Worm (Caenorhabditis elegans): Measurements from ENCODE around the gene lipl-1.

Gene lipl-1

DNA sequence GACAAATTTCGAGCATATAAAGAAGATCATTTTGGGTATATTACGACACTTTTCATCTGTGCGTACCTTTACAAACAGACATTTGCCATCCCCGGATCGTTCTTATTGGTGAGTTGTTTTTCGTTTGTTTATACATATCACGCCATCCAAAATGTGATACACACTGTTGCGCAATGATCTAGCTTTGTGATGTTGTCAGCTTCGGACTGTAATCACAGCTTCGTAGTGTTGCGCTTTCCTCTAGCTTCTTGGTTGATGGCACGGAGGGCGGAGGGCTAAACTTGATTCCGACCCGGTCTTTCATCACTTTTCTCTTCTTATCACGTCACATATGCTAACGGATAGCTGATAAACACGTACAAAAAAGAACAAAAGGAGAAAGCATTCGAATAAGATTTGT, 40.4 kb upstream of the lipl-1 start:
- TF ChIP-seq sptf-1 (tag; optimal IDR thresholded peaks at IDR 0.05) (no peak), zip-8 (tag; optimal IDR thresholded peaks at IDR 0.05) (peak; percentile 79)

ce11 chrV:12881396-12881795, 38.4 kb upstream of the lipl-1 start:
- TF ChIP-seq elt-1 (tag; optimal IDR thresholded peaks at IDR 0.05; ENCODE audit: borderline replicate concordance, insufficient read depth) (no peak), snpc-4 (tag; optimal IDR thresholded peaks at IDR 0.05) (no peak), sptf-1 (tag; optimal IDR thresholded peaks at IDR 0.05) (no peak), mep-1 (tag; optimal IDR thresholded peaks at IDR 0.05) (no peak), hlh-1 (tag; optimal IDR thresholded peaks at IDR 0.05) (no peak), drap-1 (GFP tag; optimal IDR thresholded peaks at IDR 0.05) (no peak), lin-13 (tag; optimal IDR thresholded peaks at IDR 0.05) (no peak), M03D4.4 (tag; optimal IDR thresholded peaks at IDR 0.05) (no peak), zip-8 (tag; optimal IDR thresholded peaks at IDR 0.05) (no peak), bed-3 (GFP tag; optimal IDR thresholded peaks at IDR 0.05) (no peak), nhr-2 (tag; optimal IDR thresholded peaks at IDR 0.05) (no peak), unc-120 (tag; optimal IDR thresholded peaks at IDR 0.05; ENCODE audit: poor library complexity, severe bottlenecking) (no peak), nhr-237 (tag; optimal IDR thresholded peaks at IDR 0.05) (no peak)

DNA sequence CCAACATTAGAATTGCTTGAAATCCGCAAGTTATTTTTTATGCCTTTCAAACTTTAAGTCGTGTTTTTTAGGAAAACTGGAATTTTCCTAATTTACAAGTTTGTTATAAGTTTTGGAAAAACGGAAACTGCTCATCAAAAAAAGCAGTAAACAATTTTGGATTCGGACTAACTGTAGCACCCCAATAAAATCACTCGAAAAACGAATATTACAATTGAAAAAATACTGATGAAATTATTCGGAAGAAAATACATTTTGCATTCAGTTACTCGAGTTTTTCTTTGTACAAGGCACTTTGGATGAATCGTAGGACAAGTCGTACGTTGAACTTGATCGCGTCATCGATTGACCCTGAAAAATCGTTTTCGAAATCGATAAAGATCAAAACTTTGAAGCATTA, 37.4 kb upstream of the lipl-1 start:
- no peak for TF ChIP-seq ceh-39 (tag; optimal IDR thresholded peaks at IDR 0.05)
- TF ChIP-seq hlh-1 (tag; optimal IDR thresholded peaks at IDR 0.05): no peak
- TF ChIP-seq mab-5 (tag; optimal IDR thresholded peaks at IDR 0.05): no peak
- TF ChIP-seq sem-2 (GFP tag; optimal IDR thresholded peaks at IDR 0.05): no peak
- no peak for TF ChIP-seq mep-1 (tag; optimal IDR thresholded peaks at IDR 0.05)
- TF ChIP-seq elt-1 (tag; optimal IDR thresholded peaks at IDR 0.05; ENCODE audit: borderline replicate concordance, insufficient read depth): no peak
- no peak for TF ChIP-seq blmp-1 (tag; optimal IDR thresholded peaks at IDR 0.05)
- no peak for TF ChIP-seq zip-8 (tag; optimal IDR thresholded peaks at IDR 0.05)
- no peak for TF ChIP-seq flh-1 (GFP tag; optimal IDR thresholded peaks at IDR 0.05)
- no peak for TF ChIP-seq M03D4.4 (tag; optimal IDR thresholded peaks at IDR 0.05)
- TF ChIP-seq pha-4 (tag; optimal IDR thresholded peaks at IDR 0.05): no peak
- no peak for TF ChIP-seq ham-2 (GFP tag; optimal IDR thresholded peaks at IDR 0.05)
- no peak for TF ChIP-seq drap-1 (GFP tag; optimal IDR thresholded peaks at IDR 0.05)
- TF ChIP-seq mls-2 (tag; optimal IDR thresholded peaks at IDR 0.05): no peak
- no peak for TF ChIP-seq lin-32 (GFP tag; optimal IDR thresholded peaks at IDR 0.05)
- TF ChIP-seq nhr-2 (tag; optimal IDR thresholded peaks at IDR 0.05): no peak
- no peak for TF ChIP-seq sptf-1 (tag; optimal IDR thresholded peaks at IDR 0.05)
- no peak for TF ChIP-seq elt-3 (tag; optimal IDR thresholded peaks at IDR 0.05)
- no peak for TF ChIP-seq ceh-83 (GFP tag; optimal IDR thresholded peaks at IDR 0.05)
- TF ChIP-seq unc-120 (tag; optimal IDR thresholded peaks at IDR 0.05; ENCODE audit: poor library complexity, severe bottlenecking): no peak

DNA sequence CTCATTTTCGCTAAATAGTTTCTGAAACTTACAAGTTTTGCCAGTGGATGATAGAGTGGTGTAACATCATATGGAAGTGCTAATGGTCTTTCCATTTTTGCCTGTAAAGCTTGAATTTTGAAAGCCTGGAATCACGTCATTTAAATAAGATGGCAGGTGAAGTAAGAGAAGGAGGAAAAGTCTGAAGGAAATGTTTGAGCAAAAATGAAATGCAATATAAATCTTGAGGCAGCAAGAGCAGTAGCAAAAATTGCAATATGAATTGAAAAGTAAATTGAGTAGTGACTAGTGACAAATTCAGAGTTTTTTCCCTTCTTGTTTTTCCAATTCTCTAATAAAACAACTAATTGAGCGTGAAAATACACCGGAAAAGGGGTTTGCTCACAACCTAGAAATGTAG, 33.9 kb upstream of the lipl-1 start, which contains the start of gene glb-24:
Gene glb-24 (minus strand): TSS at position 101 of the 400 bp plus-strand sequence.
- TF ChIP-seq ceh-83 (GFP tag; optimal IDR thresholded peaks at IDR 0.05) (no peak), ces-1 (GFP tag; optimal IDR thresholded peaks at IDR 0.05) (no peak), elt-3 (tag; optimal IDR thresholded peaks at IDR 0.05) (no peak), bed-3 (GFP tag; optimal IDR thresholded peaks at IDR 0.05) (no peak), mls-2 (tag; optimal IDR thresholded peaks at IDR 0.05) (no peak), snpc-4 (tag; optimal IDR thresholded peaks at IDR 0.05) (no peak), M03D4.4 (tag; optimal IDR thresholded peaks at IDR 0.05) (no peak), sptf-1 (tag; optimal IDR thresholded peaks at IDR 0.05) (no peak), unc-39 (tag; optimal IDR thresholded peaks at IDR 0.05) (no peak), ceh-43 (GFP tag; optimal IDR thresholded peaks at IDR 0.05) (no peak)

DNA sequence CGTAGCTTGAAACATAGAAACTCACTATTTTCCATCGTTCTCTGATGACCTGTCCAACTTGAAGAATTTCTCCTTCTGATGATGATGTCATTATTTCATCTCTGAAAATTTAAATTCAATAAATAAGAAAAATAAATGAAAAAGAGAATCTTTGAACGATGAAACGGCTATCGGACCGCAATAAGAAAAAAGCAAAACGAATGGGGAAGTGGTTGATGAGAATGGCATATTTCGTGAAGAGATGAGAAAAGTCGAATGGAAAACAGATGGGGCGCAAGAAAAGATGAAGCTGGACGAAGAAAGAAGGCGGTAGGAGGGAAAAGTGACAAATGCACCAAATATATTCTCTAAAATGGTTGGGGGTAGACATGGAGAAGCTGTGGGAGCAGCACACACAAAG, 24.0 kb upstream of the lipl-1 start, which contains the start of gene ttbk-7:
Gene ttbk-7 (minus strand): TSS at position 101 of the 400 bp plus-strand sequence.
- TF ChIP-seq ham-2 (GFP tag; optimal IDR thresholded peaks at IDR 0.05): no peak
- TF ChIP-seq flh-1 (GFP tag; optimal IDR thresholded peaks at IDR 0.05): no peak
- TF ChIP-seq drap-1 (GFP tag; optimal IDR thresholded peaks at IDR 0.05): no peak
- TF ChIP-seq nhr-76 (tag; optimal IDR thresholded peaks at IDR 0.05): no peak
- no peak for TF ChIP-seq ces-1 (GFP tag; optimal IDR thresholded peaks at IDR 0.05)
- TF ChIP-seq unc-62 (GFP tag; optimal IDR thresholded peaks at IDR 0.05): no peak
- TF ChIP-seq M03D4.4 (tag; optimal IDR thresholded peaks at IDR 0.05): no peak
- TF ChIP-seq blmp-1 (tag; optimal IDR thresholded peaks at IDR 0.05): no peak
- no peak for TF ChIP-seq ceh-39 (tag; optimal IDR thresholded peaks at IDR 0.05)
- no peak for TF ChIP-seq hlh-1 (tag; optimal IDR thresholded peaks at IDR 0.05)
- no peak for TF ChIP-seq mls-2 (tag; optimal IDR thresholded peaks at IDR 0.05)
- TF ChIP-seq ztf-11 (tag; optimal IDR thresholded peaks at IDR 0.05): no peak
- TF ChIP-seq mep-1 (tag; optimal IDR thresholded peaks at IDR 0.05): no peak
- TF ChIP-seq tbx-8 (GFP tag; optimal IDR thresholded peaks at IDR 0.05): no peak
- no peak for TF ChIP-seq pha-4 (tag; optimal IDR thresholded peaks at IDR 0.05)
- no peak for TF ChIP-seq elt-3 (tag; optimal IDR thresholded peaks at IDR 0.05)
- TF ChIP-seq sem-2 (GFP tag; optimal IDR thresholded peaks at IDR 0.05): no peak
- no peak for TF ChIP-seq ceh-43 (GFP tag; optimal IDR thresholded peaks at IDR 0.05)
- no peak for TF ChIP-seq zip-8 (tag; optimal IDR thresholded peaks at IDR 0.05)

All from whole organism, mixed stage, embryonic.